Worm (Caenorhabditis elegans) whole organism, L4 larva: ENCODE measurements around the gene orc-3.

Experiments used
- arid-1 ChIP-seq: fragments of 200-800 bp; sonication (Bioruptor generic); conservative IDR thresholded peaks from 2 replicates; pipeline ENCODE4 v1.3.6; 2022; ENCODE audit warnings: missing genetic modification reagents, missing genetic modification characterization, missing compliant biosample characterization
- gei-8 ChIP-seq: fragments of 200-800 bp; sonication (Bioruptor generic); optimal IDR thresholded peaks from 2 replicates; lab custom pipeline; 2018; ENCODE audit warnings: mild to moderate bottlenecking, missing genetic modification characterization, missing compliant biosample characterization
- mep-1 ChIP-seq: fragments of 150-350 bp; sonication (generic microtip); optimal IDR thresholded peaks from 3 replicates; lab custom pipeline; 2014; ENCODE audit warnings: missing biosample characterization, missing genetic modification characterization
- nhr-10 ChIP-seq: fragments of 150-350 bp; optimal IDR thresholded peaks from 2 replicates; lab custom pipeline; 2014; ENCODE audit warnings: missing biosample characterization, missing genetic modification characterization
- nhr-28 ChIP-seq: fragments of 150-350 bp; optimal IDR thresholded peaks from 2 replicates; lab custom pipeline; 2014; ENCODE audit warnings: missing biosample characterization, missing genetic modification characterization
- pha-4 ChIP-seq, 2 experiments: fragments of 150-350 bp in 1 of 2; fragments of 200-800 bp in 1 of 2; sonication (Bioruptor generic) in 1 of 2; IDR thresholded peaks in 1 of 2; optimal IDR thresholded peaks in 1 of 2; 2 replicates each; pipeline versions ENCODE4 v1.3.6 to Lab custom; 2014 to 2022; ENCODE audit warnings: missing genetic modification characterization in 2 of 2, missing genetic modification reagents in 2 of 2, missing biosample characterization in 1 of 2, missing compliant biosample characterization in 1 of 2
- pqm-1 ChIP-seq: sonication (generic microtip); optimal IDR thresholded peaks from 2 replicates; lab custom pipeline; 2017; ENCODE audit warnings: missing biosample characterization, missing genetic modification characterization
- ztf-11 ChIP-seq: fragments of 150-350 bp; optimal IDR thresholded peaks from 2 replicates; lab custom pipeline; 2014; ENCODE audit warnings: missing biosample characterization, missing genetic modification characterization

DNA sequence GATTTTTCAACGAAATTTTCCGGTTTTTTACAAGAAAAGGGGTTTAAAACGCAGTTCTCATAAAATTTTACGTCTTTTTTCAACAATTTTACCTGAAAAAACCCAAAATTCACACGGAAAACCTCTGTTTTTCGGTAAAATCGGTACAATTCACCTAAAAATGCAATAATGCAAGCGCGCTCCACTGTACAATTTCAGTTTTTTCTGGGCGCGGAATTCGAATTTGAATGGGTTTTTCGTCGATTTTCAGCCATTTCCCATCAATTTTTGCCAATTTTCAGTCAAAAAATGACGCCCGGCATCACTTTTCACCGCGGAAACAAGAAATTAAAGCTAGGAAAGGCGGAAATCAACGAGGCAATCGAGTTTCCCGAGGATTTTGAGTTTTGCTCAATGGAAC, at the start of gene orc-3:
- TF ChIP-seq pha-4 (GFP tag; IDR thresholded peaks at IDR 0.05; lab: Robert Waterston, UW) (no peak), pha-4 (tag; optimal IDR thresholded peaks at IDR 0.05; lab: Kevin White, UChicago) (no peak), mep-1 (tag; lab: Kevin White, UChicago) (peak; percentile 18), arid-1 (GFP tag; lab: Robert Waterston, UW) (no peak), ztf-11 (tag; lab: Kevin White, UChicago) (no peak), gei-8 (GFP tag; lab: Kevin White, UChicago) (no peak), pqm-1 (tag; lab: Kevin White, UChicago) (no peak), nhr-10 (tag; lab: Kevin White, UChicago) (no peak), nhr-28 (tag; lab: Kevin White, UChicago) (no peak)
